3 fruit fly cellular contexts compared by ENCODE assay signal in genomic region chr3R:10068780-10069179, dm6.
A peak's percentile ranks its signal among the peaks of the same experiment; 100 is the strongest.
TF ChIP-seq lines count a peak whose summit lies in the region.

No protein-coding gene starts in this region.

- TF ChIP-seq CTCF in whole organism, embryonic (GFP tag; optimal IDR thresholded peaks at IDR 0.05; lab: Kevin White, UChicago) = no peak

TF ChIP-seq in whole organism, embryonic, 481 proteins besides CTCF, POLR2A, EP300 and RAD21:
- TF ChIP-seq Nf-YC (tag; optimal IDR thresholded peaks at IDR 0.05; lab: Kevin White, UChicago) (peak; percentile 61), chif (GFP tag; optimal IDR thresholded peaks at IDR 0.05; lab: Kevin White, UChicago) (no peak), gem (tag; optimal IDR thresholded peaks at IDR 0.05; lab: Kevin White, UChicago) (peak; percentile 23), Nf-YB (GFP tag; optimal IDR thresholded peaks at IDR 0.05; lab: Kevin White, UChicago) (peak; percentile 42), pros (GFP tag; optimal IDR thresholded peaks at IDR 0.05; lab: Kevin White, UChicago) (peak; percentile 28), sens (GFP tag; lab: Kevin White, UChicago) (peak; percentile 56), phol (tag; optimal IDR thresholded peaks at IDR 0.05; lab: Kevin White, UChicago) (no peak), CG18476 (GFP tag; optimal IDR thresholded peaks at IDR 0.05; lab: Kevin White, UChicago) (peak; percentile 90)

TF ChIP-seq in whole organism, prepupa, 60 proteins besides CTCF, POLR2A, EP300 and RAD21:
- TF ChIP-seq CG6276 (GFP tag; optimal IDR thresholded peaks at IDR 0.05; lab: Kevin White, UChicago) (no peak), Hr38 (GFP tag; optimal IDR thresholded peaks at IDR 0.05; lab: Kevin White, UChicago) (no peak), CG9139 (GFP tag; optimal IDR thresholded peaks at IDR 0.05; lab: Kevin White, UChicago) (no peak), svp (GFP tag; lab: Kevin White, UChicago) (peak; percentile 28), Hr4 (GFP tag; optimal IDR thresholded peaks at IDR 0.05; lab: Kevin White, UChicago) (no peak), CG10669 (GFP tag; optimal IDR thresholded peaks at IDR 0.05; lab: Kevin White, UChicago) (no peak), CG6792 (GFP tag; optimal IDR thresholded peaks at IDR 0.05; lab: Kevin White, UChicago) (no peak)
TF ChIP-seq in whole organism, prepupa: peak in this region for 1.

TF ChIP-seq in whole organism, wandering third instar larva, 38 proteins besides CTCF, POLR2A, EP300 and RAD21:
- no peak for TF ChIP-seq Jra (GFP tag; optimal IDR thresholded peaks at IDR 0.05; lab: Kevin White, UChicago)
- peak; percentile 92 for TF ChIP-seq Vsx2 (GFP tag; optimal IDR thresholded peaks at IDR 0.05; lab: Kevin White, UChicago; ENCODE audit: partially characterized antibody)
